Worm (Caenorhabditis elegans) whole organism, late embryonic: ENCODE results near the gene F07C3.16.

Experiments used
- C08G9.2 ChIP-seq: sonication (generic microtip); optimal IDR thresholded peaks from 2 replicates; lab custom pipeline; 2016; ENCODE audit warnings: mild to moderate bottlenecking, missing genetic modification characterization, moderate library complexity, missing compliant biosample characterization
- C38D4.7 ChIP-seq: fragments of 200-800 bp; sonication (Bioruptor generic); optimal IDR thresholded peaks from 2 replicates; lab custom pipeline; 2018; ENCODE audit warnings: mild to moderate bottlenecking, missing genetic modification characterization, moderate library complexity, missing compliant biosample characterization
- F13H6.1 ChIP-seq: sonication (generic microtip); optimal IDR thresholded peaks from 2 replicates; lab custom pipeline; 2016; ENCODE audit warnings: missing genetic modification characterization, missing compliant biosample characterization
- T23F11.4 ChIP-seq: fragments of 200-800 bp; sonication (Bioruptor generic); optimal IDR thresholded peaks from 2 replicates; lab custom pipeline; 2018; ENCODE audit warnings: mild to moderate bottlenecking, missing genetic modification characterization, missing compliant biosample characterization
- Y22D7AL.16 ChIP-seq: sonication (generic microtip); optimal IDR thresholded peaks from 2 replicates; lab custom pipeline; 2016; ENCODE audit warnings: missing genetic modification characterization, missing compliant biosample characterization
- ahr-1 ChIP-seq: sonication (generic microtip); optimal IDR thresholded peaks from 2 replicates; lab custom pipeline; 2016; ENCODE audit warnings: missing genetic modification characterization, missing compliant biosample characterization
- ceh-14 ChIP-seq: sonication (generic microtip); optimal IDR thresholded peaks from 2 replicates; lab custom pipeline; 2016; ENCODE audit warnings: missing genotype, missing genetic modification characterization, missing compliant biosample characterization
- ceh-18 ChIP-seq: sonication (generic microtip); optimal IDR thresholded peaks from 2 replicates; lab custom pipeline; 2016; ENCODE audit warnings: missing genetic modification characterization, missing compliant biosample characterization
- ceh-19 ChIP-seq: fragments of 200-800 bp; sonication (Bioruptor generic); optimal IDR thresholded peaks from 2 replicates; lab custom pipeline; 2018; ENCODE audit warnings: mild to moderate bottlenecking, missing genetic modification characterization, missing compliant biosample characterization
- ceh-2 ChIP-seq: sonication (generic microtip); optimal IDR thresholded peaks from 2 replicates; lab custom pipeline; 2016; ENCODE audit warnings: missing genotype, missing genetic modification characterization, missing compliant biosample characterization
- ceh-31 ChIP-seq: sonication (generic microtip); optimal IDR thresholded peaks from 2 replicates; lab custom pipeline; 2016; ENCODE audit warnings: missing genetic modification characterization, missing compliant biosample characterization
- ceh-34 ChIP-seq: sonication (generic microtip); optimal IDR thresholded peaks from 2 replicates; lab custom pipeline; 2016; ENCODE audit warnings: mild to moderate bottlenecking, missing genetic modification characterization, missing compliant biosample characterization
- ceh-45 ChIP-seq: fragments of 200-800 bp; sonication (Bioruptor generic); IDR thresholded peaks from 2 replicates; pipeline ENCODE4 v1.3.6; 2022; ENCODE audit warnings: missing genetic modification reagents, missing genetic modification characterization, missing compliant biosample characterization
- dmd-4 ChIP-seq: sonication (generic microtip); optimal IDR thresholded peaks from 2 replicates; lab custom pipeline; 2016; ENCODE audit warnings: borderline replicate concordance, missing genetic modification characterization, missing compliant biosample characterization
- elt-4 ChIP-seq: sonication (generic microtip); optimal IDR thresholded peaks from 2 replicates; lab custom pipeline; 2016; ENCODE audit warnings: missing genetic modification characterization, missing compliant biosample characterization
- eyg-1 ChIP-seq: sonication (generic microtip); optimal IDR thresholded peaks from 2 replicates; lab custom pipeline; 2016; ENCODE audit warnings: missing genotype, missing genetic modification characterization, missing compliant biosample characterization
- fkh-6 ChIP-seq: sonication (generic microtip); optimal IDR thresholded peaks from 2 replicates; lab custom pipeline; 2016; ENCODE audit warnings: missing genetic modification characterization, missing compliant biosample characterization
- gmeb-2 ChIP-seq: sonication (generic microtip); optimal IDR thresholded peaks from 2 replicates; lab custom pipeline; 2016; ENCODE audit warnings: missing genetic modification characterization, inconsistent platforms, missing compliant biosample characterization
- hlh-13 ChIP-seq: fragments of 200-800 bp; sonication (Bioruptor generic); optimal IDR thresholded peaks from 2 replicates; lab custom pipeline; 2018; ENCODE audit warnings: mild to moderate bottlenecking, missing genetic modification characterization, missing compliant biosample characterization
- hlh-8 ChIP-seq: sonication (generic microtip); optimal IDR thresholded peaks from 2 replicates; lab custom pipeline; 2016; ENCODE audit warnings: missing genotype, missing genetic modification characterization, missing compliant biosample characterization
- lim-6 ChIP-seq: sonication (generic microtip); optimal IDR thresholded peaks from 2 replicates; lab custom pipeline; 2016; ENCODE audit warnings: missing genetic modification characterization, missing compliant biosample characterization
- madf-2 ChIP-seq: sonication (generic microtip); optimal IDR thresholded peaks from 2 replicates; lab custom pipeline; 2017; ENCODE audit warnings: missing genetic modification characterization, missing compliant biosample characterization
- mec-3 ChIP-seq: sonication (generic microtip); optimal IDR thresholded peaks from 2 replicates; lab custom pipeline; 2016; ENCODE audit warnings: borderline replicate concordance, missing genetic modification characterization, missing compliant biosample characterization
- nfya-1 ChIP-seq: sonication (generic microtip); optimal IDR thresholded peaks from 2 replicates; lab custom pipeline; 2017; ENCODE audit warnings: missing genetic modification characterization, mild to moderate bottlenecking, missing compliant biosample characterization, antibody characterized with exemption, moderate library complexity
- nhr-232 ChIP-seq: sonication (generic microtip); optimal IDR thresholded peaks from 2 replicates; lab custom pipeline; 2016; ENCODE audit warnings: missing genetic modification characterization, missing compliant biosample characterization
- npax-4 ChIP-seq: sonication (generic microtip); optimal IDR thresholded peaks from 2 replicates; lab custom pipeline; 2016; ENCODE audit warnings: missing genetic modification characterization, missing compliant biosample characterization
- pat-9 ChIP-seq: fragments of 200-800 bp; sonication (Bioruptor generic); optimal IDR thresholded peaks from 2 replicates; lab custom pipeline; 2018; ENCODE audit warnings: mild to moderate bottlenecking, missing genetic modification characterization, moderate library complexity, missing compliant biosample characterization
- pax-1 ChIP-seq: fragments of 150-350 bp; optimal IDR thresholded peaks from 2 replicates; lab custom pipeline; 2014; ENCODE audit warnings: missing biosample characterization, missing genetic modification characterization
- pqm-1 ChIP-seq: sonication (generic microtip); optimal IDR thresholded peaks from 2 replicates; lab custom pipeline; 2016; ENCODE audit warnings: missing genetic modification characterization, missing compliant biosample characterization
- rnt-1 ChIP-seq: sonication (generic microtip); optimal IDR thresholded peaks from 2 replicates; lab custom pipeline; 2016; ENCODE audit warnings: missing genetic modification characterization, missing compliant biosample characterization
- sdc-2 ChIP-seq: sonication (generic microtip); optimal IDR thresholded peaks from 2 replicates; lab custom pipeline; 2016; ENCODE audit warnings: missing genotype, missing genetic modification characterization, missing compliant biosample characterization
- sox-4 ChIP-seq: sonication (generic microtip); optimal IDR thresholded peaks from 2 replicates; lab custom pipeline; 2017; ENCODE audit warnings: mild to moderate bottlenecking, missing genetic modification characterization, inconsistent platforms, missing compliant biosample characterization
- syd-9 ChIP-seq: sonication (generic microtip); optimal IDR thresholded peaks from 2 replicates; lab custom pipeline; 2016; ENCODE audit warnings: mild to moderate bottlenecking, missing genetic modification characterization, moderate library complexity, missing compliant biosample characterization
- tbx-2 ChIP-seq: sonication (generic microtip); optimal IDR thresholded peaks from 2 replicates; lab custom pipeline; 2016; ENCODE audit warnings: missing genetic modification characterization, missing compliant biosample characterization
- tbx-7 ChIP-seq: sonication (generic microtip); optimal IDR thresholded peaks from 2 replicates; lab custom pipeline; 2016; ENCODE audit warnings: missing genotype, missing genetic modification characterization, missing compliant biosample characterization
- unc-3 ChIP-seq, 2 experiments: fragments of 200-800 bp in 1 of 2; sonication (Bioruptor generic) in 1 of 2; sonication (generic microtip) in 1 of 2; conservative IDR thresholded peaks in 1 of 2; optimal IDR thresholded peaks in 1 of 2; 2 replicates each; pipeline versions ENCODE4 v1.3.6 to Lab custom; 2016 to 2022; ENCODE audit warnings: missing compliant biosample characterization in 2 of 2, missing genetic modification characterization in 2 of 2, missing genetic modification reagents in 1 of 2
- unc-42 ChIP-seq: sonication (generic microtip); optimal IDR thresholded peaks from 2 replicates; lab custom pipeline; 2016; ENCODE audit warnings: missing genotype, missing genetic modification characterization, missing compliant biosample characterization

Gene F07C3.16

ce11 chrV:9295581-9295980, 38.2 kb upstream of the F07C3.16 start:
- TF ChIP-seq rnt-1 (tag; lab: Kevin White, UChicago) (peak; percentile 60), nhr-232 (no peak)

- TF ChIP-seq lim-6 (tag; lab: Kevin White, UChicago) (peak; percentile 16), F13H6.1 (tag; lab: Kevin White, UChicago) (no peak), ceh-34 (tag; lab: Kevin White, UChicago) (peak; percentile 23), ceh-31 (tag; lab: Kevin White, UChicago) (peak; percentile 17), C08G9.2 (tag; lab: Kevin White, UChicago) (peak; percentile 25), ceh-2 (peak; percentile 14), sox-4 (tag; lab: Kevin White, UChicago) (peak; percentile 9), ceh-14 (tag; lab: Kevin White, UChicago) (peak; percentile 34), hlh-13 (GFP tag; lab: Kevin White, UChicago) (no peak), unc-42 (tag; lab: Kevin White, UChicago) (peak; percentile 30), ceh-18 (tag; lab: Kevin White, UChicago) (no peak), fkh-6 (tag; lab: Kevin White, UChicago) (peak; percentile 8), tbx-2 (tag; lab: Kevin White, UChicago) (peak; percentile 42), T23F11.4 (no peak), sdc-2 (tag; lab: Kevin White, UChicago) (peak; percentile 38), eyg-1 (tag; lab: Kevin White, UChicago) (no peak), nhr-232 (peak; percentile 10), ahr-1 (tag; lab: Kevin White, UChicago) (no peak)
Measured at ce11 chrV:9293359-9293758, 36.0 kb upstream of the F07C3.16 start.

- TF ChIP-seq unc-3 (GFP tag; conservative IDR thresholded peaks at IDR 0.05; lab: Robert Waterston, UW): no peak
- no peak for TF ChIP-seq unc-3 (tag; optimal IDR thresholded peaks at IDR 0.05; lab: Kevin White, UChicago)
Measured at ce11 chrV:9291919-9292318, 34.6 kb upstream of the F07C3.16 start, which contains the start of gene ZK682.7. Gene ZK682.7, minus strand, starts transcription at chrV:9292165.

- no peak for TF ChIP-seq sox-4 (tag; lab: Kevin White, UChicago)
- no peak for TF ChIP-seq tbx-7 (tag; lab: Kevin White, UChicago)
- no peak for TF ChIP-seq syd-9
- TF ChIP-seq ceh-45: no peak
- no peak for TF ChIP-seq Y22D7AL.16
- TF ChIP-seq nhr-232: no peak
- TF ChIP-seq npax-4 (tag; lab: Kevin White, UChicago): no peak
- no peak for TF ChIP-seq F13H6.1 (tag; lab: Kevin White, UChicago)
- TF ChIP-seq dmd-4: no peak
- TF ChIP-seq nfya-1 (tag; lab: Kevin White, UChicago): no peak
- no peak for TF ChIP-seq pqm-1 (tag; lab: Kevin White, UChicago)
- TF ChIP-seq, all 69 proteins: peak for 0
Measured at ce11 chrV:9287460-9287859, 30.1 kb upstream of the F07C3.16 start, which contains the start of gene lron-2. Gene lron-2, minus strand, starts transcription at chrV:9287560.

ce11 chrV:9283452-9283851, 26.1 kb upstream of the F07C3.16 start:
- TF ChIP-seq madf-2 (tag; lab: Kevin White, UChicago) (no peak), hlh-8 (tag; lab: Kevin White, UChicago) (peak; percentile 74)

ce11 chrV:9282110-9282509, 24.7 kb upstream of the F07C3.16 start, which contains the start of gene hlh-10:
Gene hlh-10, minus strand, starts transcription at chrV:9282210.
- TF ChIP-seq mec-3 (tag; lab: Kevin White, UChicago) (no peak), gmeb-2 (tag; lab: Kevin White, UChicago) (no peak), ceh-19 (GFP tag; lab: Kevin White, UChicago) (no peak), ceh-2 (no peak), elt-4 (tag; lab: Kevin White, UChicago) (no peak), pat-9 (tag; lab: Kevin White, UChicago) (no peak), Y22D7AL.16 (no peak), pax-1 (tag; lab: Kevin White, UChicago) (no peak), C38D4.7 (no peak)
